Worm (Caenorhabditis elegans) whole organism, early embryonic: ENCODE data around the gene nlp-29.

Experiments used
- F13C5.2 ChIP-seq: sonication (generic microtip); optimal IDR thresholded peaks from 2 replicates; lab custom pipeline; 2017; ENCODE audit warnings: mild to moderate bottlenecking, missing genetic modification characterization, inconsistent platforms, missing compliant biosample characterization
- aly-1 ChIP-seq: sonication (generic microtip); optimal IDR thresholded peaks from 2 replicates; lab custom pipeline; 2016; ENCODE audit warnings: missing genetic modification characterization, missing compliant biosample characterization
- ceh-13 ChIP-seq: fragments of 200-800 bp; sonication (Bioruptor generic); optimal IDR thresholded peaks from 2 replicates; lab custom pipeline; 2018; ENCODE audit warnings: mild to moderate bottlenecking, missing genetic modification characterization, missing compliant biosample characterization
- ceh-36 ChIP-seq: sonication (generic microtip); optimal IDR thresholded peaks from 2 replicates; lab custom pipeline; 2016; ENCODE audit warnings: missing genetic modification characterization, inconsistent platforms, missing compliant biosample characterization
- ets-7 ChIP-seq: sonication (generic microtip); optimal IDR thresholded peaks from 2 replicates; lab custom pipeline; 2016; ENCODE audit warnings: missing genotype, missing genetic modification characterization, missing compliant biosample characterization
- flt-1 ChIP-seq: fragments of 200-800 bp; sonication (Bioruptor generic); IDR thresholded peaks from 2 replicates; pipeline ENCODE4 v1.3.6; 2022; ENCODE audit warnings: missing genetic modification characterization, missing compliant biosample characterization
- hmbx-1 ChIP-seq: sonication (generic microtip); optimal IDR thresholded peaks from 2 replicates; lab custom pipeline; 2016; ENCODE audit warnings: mild to moderate bottlenecking, missing genetic modification characterization, missing compliant biosample characterization
- hmg-4 ChIP-seq: fragments of 200-800 bp; sonication (Bioruptor generic); optimal IDR thresholded peaks from 2 replicates; lab custom pipeline; 2018; ENCODE audit warnings: mild to moderate bottlenecking, missing genetic modification characterization, missing compliant biosample characterization
- hnd-1 ChIP-seq: sonication (generic microtip); optimal IDR thresholded peaks from 2 replicates; lab custom pipeline; 2016; ENCODE audit warnings: missing genetic modification characterization, missing compliant biosample characterization
- pes-1 ChIP-seq: fragments of 200-800 bp; sonication (Bioruptor generic); IDR thresholded peaks from 2 replicates; pipeline ENCODE4 v1.3.6; 2022; ENCODE audit warnings: missing genetic modification reagents, missing genetic modification characterization, missing compliant biosample characterization
- scrt-1 ChIP-seq: fragments of 200-800 bp; sonication (Bioruptor generic); IDR thresholded peaks from 2 replicates; pipeline ENCODE4 v1.3.6; 2022; ENCODE audit warnings: missing genetic modification characterization, missing compliant biosample characterization
- sea-1 ChIP-seq: fragments of 200-800 bp; sonication (Bioruptor generic); conservative IDR thresholded peaks from 2 replicates; pipeline ENCODE4 v1.3.6; 2022; ENCODE audit warnings: missing genetic modification characterization, missing compliant biosample characterization
- tbx-37 ChIP-seq: fragments of 200-800 bp; sonication (Bioruptor generic); conservative IDR thresholded peaks from 2 replicates; pipeline ENCODE4 v1.3.6; 2022; ENCODE audit warnings: missing genetic modification reagents, missing genetic modification characterization, missing compliant biosample characterization
- tra-4 ChIP-seq: sonication (generic microtip); optimal IDR thresholded peaks from 2 replicates; lab custom pipeline; 2017; ENCODE audit warnings: missing genetic modification characterization, missing compliant biosample characterization

Gene nlp-29

ce11 chrV:4024777-4025176, 40.6 kb downstream of the nlp-29 start, which contains the start of gene K09D9.1:
TSS of gene K09D9.1 (plus strand) at chrV:4025047.
- no peak for TF ChIP-seq scrt-1 (GFP tag; lab: Robert Waterston, UW)
- no peak for TF ChIP-seq hmg-4 (GFP tag; lab: Kevin White, UChicago)
- TF ChIP-seq pes-1 (GFP tag; lab: Robert Waterston, UW), result no peak
- TF ChIP-seq tra-4 (tag; lab: Kevin White, UChicago), result no peak
- TF ChIP-seq ceh-13 (GFP tag; lab: Kevin White, UChicago), result no peak
- no peak for TF ChIP-seq ets-7
- TF ChIP-seq aly-1 (tag; lab: Kevin White, UChicago), result no peak
- no peak for TF ChIP-seq sea-1 (GFP tag; lab: Robert Waterston, UW)

- TF ChIP-seq flt-1 (GFP tag; lab: Robert Waterston, UW) (0 out of 2 replicates have a peak, but pooled peaks have one; percentile 23), ceh-36 (tag; lab: Kevin White, UChicago) (no peak), pes-1 (GFP tag; lab: Robert Waterston, UW) (no peak), sea-1 (GFP tag; lab: Robert Waterston, UW) (no peak), tbx-37 (GFP tag; lab: Robert Waterston, UW) (no peak), F13C5.2 (no peak), hnd-1 (tag; lab: Kevin White, UChicago) (no peak)
These were observed 45.4 kb downstream of the nlp-29 start for ce11 chrV:4029627-4030026.

ce11 chrV:4031319-4031718, 47.1 kb downstream of the nlp-29 start, which contains the start of gene cyp-35A4:
TSS of gene cyp-35A4 (plus strand) at chrV:4031619.
- no peak for TF ChIP-seq pes-1 (GFP tag; lab: Robert Waterston, UW)
- TF ChIP-seq hmbx-1 (tag; lab: Kevin White, UChicago), result no peak
- no peak for TF ChIP-seq ceh-36 (tag; lab: Kevin White, UChicago)

ce11 chrV:4034303-4034702, 50.1 kb downstream of the nlp-29 start, which contains the start of gene C49G7.7:
TSS of gene C49G7.7 (plus strand) at chrV:4034476.
- no peak for TF ChIP-seq pes-1 (GFP tag; lab: Robert Waterston, UW)
